Worm (Caenorhabditis elegans) whole organism, L1 larva: ENCODE measurements around the gene ZK829.1.

Source experiments
- ama-1 ChIP-seq: fragments of 150-350 bp; optimal IDR thresholded peaks from 2 replicates; lab custom pipeline; 2014
- elt-2 ChIP-seq: sonication (generic microtip); optimal IDR thresholded peaks from 2 replicates; lab custom pipeline; 2016; ENCODE audit warnings: missing genetic modification characterization, mild to moderate bottlenecking, inconsistent platforms, missing compliant biosample characterization, missing genetic modification reagents
- grh-1 ChIP-seq: fragments of 200-800 bp; sonication (Bioruptor generic); IDR thresholded peaks from 2 replicates; pipeline ENCODE4 v1.3.6; 2022; ENCODE audit warnings: missing genetic modification reagents, missing genetic modification characterization, missing compliant biosample characterization
- lir-3 ChIP-seq: sonication (generic microtip); optimal IDR thresholded peaks from 2 replicates; lab custom pipeline; 2016; ENCODE audit warnings: mild to moderate bottlenecking, missing genetic modification characterization, moderate library complexity, missing compliant biosample characterization; ENCODE audit not compliant: poor library complexity
- mdl-1 ChIP-seq, 2 experiments: fragments of 150-350 bp; optimal IDR thresholded peaks; 2 replicates each; lab custom pipeline; 2014 to 2017; ENCODE audit warnings: missing biosample characterization in 2 of 2, missing genetic modification characterization in 2 of 2, inconsistent platforms in 1 of 2
- nhr-237 ChIP-seq: fragments of 150-350 bp; optimal IDR thresholded peaks from 2 replicates; lab custom pipeline; 2014; ENCODE audit warnings: missing biosample characterization, missing genetic modification characterization
- nhr-76 ChIP-seq: sonication (generic microtip); optimal IDR thresholded peaks from 2 replicates; lab custom pipeline; 2017; ENCODE audit warnings: missing biosample characterization, missing genetic modification characterization
- pqm-1 ChIP-seq: sonication (generic microtip); optimal IDR thresholded peaks from 3 replicates; lab custom pipeline; 2017; ENCODE audit warnings: missing biosample characterization, missing genetic modification characterization
- snpc-4 ChIP-seq: fragments of 150-350 bp; optimal IDR thresholded peaks from 2 replicates; lab custom pipeline; 2014; ENCODE audit warnings: missing biosample characterization, missing genetic modification characterization
- zag-1 ChIP-seq: fragments of 150-350 bp; optimal IDR thresholded peaks from 2 replicates; lab custom pipeline; 2014; ENCODE audit warnings: missing biosample characterization, missing genetic modification characterization
- ztf-4 ChIP-seq: fragments of 150-350 bp; optimal IDR thresholded peaks from 2 replicates; lab custom pipeline; 2014; ENCODE audit warnings: missing biosample characterization, missing genetic modification characterization

DNA sequence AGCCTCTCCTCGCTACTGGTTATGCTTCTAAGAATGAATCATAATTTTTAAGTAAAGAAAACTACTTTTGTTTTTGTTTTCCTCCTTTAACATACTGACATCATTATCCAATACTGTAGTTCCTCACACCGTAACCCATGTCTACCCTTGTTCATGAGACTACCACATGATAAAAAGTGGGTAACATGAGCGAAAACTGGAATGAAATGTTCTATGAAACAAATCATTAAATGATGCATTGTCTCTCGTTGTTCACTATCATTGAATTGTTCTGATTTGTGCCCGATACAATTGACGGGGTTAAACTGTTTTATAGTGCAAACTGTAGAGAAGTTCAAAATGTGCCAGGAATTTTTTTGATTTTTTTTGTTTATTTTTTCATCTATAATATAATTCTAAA is 44.5 kb downstream of the ZK829.1 start:
- TF ChIP-seq nhr-237 (tag; lab: Kevin White, UChicago): no peak
- no peak for TF ChIP-seq nhr-76 (tag; lab: Kevin White, UChicago)
- no peak for TF ChIP-seq snpc-4 (tag; lab: Kevin White, UChicago)
- no peak for TF ChIP-seq ztf-4 (tag; lab: Kevin White, UChicago)
- no peak for TF ChIP-seq lir-3 (tag; lab: Kevin White, UChicago)
- TF ChIP-seq mdl-1 (tag; optimal IDR thresholded peaks at IDR 0.05; lab: Kevin White, UChicago): no peak
- TF ChIP-seq pqm-1 (tag; lab: Kevin White, UChicago): no peak
- TF ChIP-seq elt-2 (tag; lab: Kevin White, UChicago): no peak
- TF ChIP-seq ama-1 (lab: Kevin White, UChicago): no peak
- TF ChIP-seq grh-1 (GFP tag; lab: Robert Waterston, UW): no peak
- TF ChIP-seq zag-1 (tag; lab: Kevin White, UChicago): no peak
